Fruit fly (Drosophila melanogaster): ENCODE data around the gene Aplip1.

Aplip1 gene

dm6 chr3L:1195868-1196552, at the start of gene Aplip1 (continued):
- peak; percentile 83 for TF ChIP-seq seq (GFP tag; IDR thresholded peaks at IDR 0.05)
- no peak for TF ChIP-seq CG14965 (GFP tag; optimal IDR thresholded peaks at IDR 0.05; ENCODE audit: borderline replicate concordance)
- no peak for TF ChIP-seq CoRest (tag; optimal IDR thresholded peaks at IDR 0.05)
- TF ChIP-seq CG14050 (GFP tag; IDR thresholded peaks at IDR 0.05), result no peak
- TF ChIP-seq Fer3 (tag; optimal IDR thresholded peaks at IDR 0.05), result peak; percentile 22
- TF ChIP-seq insv (GFP tag; optimal IDR thresholded peaks at IDR 0.05), result no peak
- no peak for TF ChIP-seq ftz-f1 (GFP tag; optimal IDR thresholded peaks at IDR 0.05)
- peak; percentile 39 for TF ChIP-seq CG2678 (tag; optimal IDR thresholded peaks at IDR 0.05)
- peak; percentile 98 for TF ChIP-seq onecut (GFP tag; IDR thresholded peaks at IDR 0.05)
- no peak for TF ChIP-seq CG8388 (GFP tag; optimal IDR thresholded peaks at IDR 0.05)
- no peak for TF ChIP-seq chm (GFP tag; IDR thresholded peaks at IDR 0.05)
- peak; percentile 13 for TF ChIP-seq YL-1 (GFP tag; optimal IDR thresholded peaks at IDR 0.05)
- TF ChIP-seq trem (tag; optimal IDR thresholded peaks at IDR 0.05), result no peak
- TF ChIP-seq E2f1 (GFP tag; IDR thresholded peaks at IDR 0.05), result peak; percentile 21; the same call in 1 of the 2 replicates
- TF ChIP-seq sens (GFP tag), result peak; percentile 16
- TF ChIP-seq CG9876 (GFP tag; optimal IDR thresholded peaks at IDR 0.05), result no peak
- TF ChIP-seq Hand (GFP tag; optimal IDR thresholded peaks at IDR 0.05), result no peak
- peak; percentile 46 for TF ChIP-seq nerfin-1 (tag; optimal IDR thresholded peaks at IDR 0.05)
- TF ChIP-seq amos (GFP tag; IDR thresholded peaks at IDR 0.05; ENCODE audit: partially characterized antibody), result no peak
- TF ChIP-seq dimm (GFP tag; IDR thresholded peaks at IDR 0.05), result no peak
- TF ChIP-seq Aef1 (GFP tag; IDR thresholded peaks at IDR 0.05), result no peak
- TF ChIP-seq CG12071 (GFP tag; optimal IDR thresholded peaks at IDR 0.05), result peak; percentile 12
- no peak for TF ChIP-seq CG18599 (GFP tag; optimal IDR thresholded peaks at IDR 0.05)
- no peak for TF ChIP-seq crp (GFP tag; optimal IDR thresholded peaks at IDR 0.05)
- peak; percentile 39 for TF ChIP-seq Ets97D (GFP tag; optimal IDR thresholded peaks at IDR 0.05)
- no peak for TF ChIP-seq fd96Cb (tag; optimal IDR thresholded peaks at IDR 0.05)
- TF ChIP-seq MESR4 (GFP tag; optimal IDR thresholded peaks at IDR 0.05), result peak; percentile 2
- TF ChIP-seq bowl (GFP tag; IDR thresholded peaks at IDR 0.05), result no peak
- TF ChIP-seq ewg (GFP tag; optimal IDR thresholded peaks at IDR 0.05), result peak; percentile 96
- TF ChIP-seq bab2 (GFP tag; optimal IDR thresholded peaks at IDR 0.05), result peak; percentile 39
- peak; percentile 14 for TF ChIP-seq pzg (GFP tag; optimal IDR thresholded peaks at IDR 0.05)
- peak; percentile 50 for TF ChIP-seq mam (GFP tag; optimal IDR thresholded peaks at IDR 0.05)
- no peak for TF ChIP-seq CG7839 (tag; optimal IDR thresholded peaks at IDR 0.05)
- TF ChIP-seq CG11093 (GFP tag; IDR thresholded peaks at IDR 0.05), result no peak
- peak; percentile 10 for TF ChIP-seq CG13296 (GFP tag; optimal IDR thresholded peaks at IDR 0.05)
- no peak for TF ChIP-seq CG7372 (GFP tag; IDR thresholded peaks at IDR 0.05)
- no peak for TF ChIP-seq kni (GFP tag; optimal IDR thresholded peaks at IDR 0.05)
- TF ChIP-seq CG31388 (GFP tag; optimal IDR thresholded peaks at IDR 0.05), result no peak
- no peak for TF ChIP-seq cad (GFP tag; optimal IDR thresholded peaks at IDR 0.05)
- 0 out of 3 replicates have a peak, but pooled peaks have one; percentile 61 for TF ChIP-seq CG11456 (GFP tag; IDR thresholded peaks at IDR 0.05)
- no peak for TF ChIP-seq Hey (tag; optimal IDR thresholded peaks at IDR 0.05)
- TF ChIP-seq ap (GFP tag; IDR thresholded peaks at IDR 0.05), result no peak
- TF ChIP-seq row (GFP tag; IDR thresholded peaks at IDR 0.05), result peak; percentile 22; the same call in 1 of the 3 replicates
- no peak for TF ChIP-seq CG6765 (GFP tag; optimal IDR thresholded peaks at IDR 0.05)
- TF ChIP-seq Rx (GFP tag; IDR thresholded peaks at IDR 0.05), result no peak
- peak; percentile 75 for TF ChIP-seq Ets65A (GFP tag)
- TF ChIP-seq crol (GFP tag; IDR thresholded peaks at IDR 0.05), result peak; percentile 30; the same call in 1 of the 2 replicates
- no peak for TF ChIP-seq CG1647 (GFP tag; optimal IDR thresholded peaks at IDR 0.05)
- TF ChIP-seq ac (GFP tag; optimal IDR thresholded peaks at IDR 0.05), result no peak
- TF ChIP-seq CG10209 (GFP tag; optimal IDR thresholded peaks at IDR 0.05), result no peak

All from whole organism, embryonic.